Worm (Caenorhabditis elegans) whole organism, L3 larva: ENCODE results near the gene sup-26.

Source experiments
- nhr-25 ChIP-seq: sonication (generic microtip); optimal IDR thresholded peaks from 2 replicates; lab custom pipeline; 2017; ENCODE audit warnings: missing biosample characterization, missing genetic modification characterization
- nhr-67 ChIP-seq: fragments of 150-350 bp; optimal IDR thresholded peaks from 2 replicates; lab custom pipeline; 2014; ENCODE audit warnings: missing biosample characterization, missing genetic modification characterization
- unc-62 ChIP-seq: fragments of 150-350 bp; sonication (generic microtip); optimal IDR thresholded peaks from 4 replicates; lab custom pipeline; 2014; ENCODE audit warnings: missing biosample characterization, missing genetic modification reagents, missing genetic modification characterization

DNA sequence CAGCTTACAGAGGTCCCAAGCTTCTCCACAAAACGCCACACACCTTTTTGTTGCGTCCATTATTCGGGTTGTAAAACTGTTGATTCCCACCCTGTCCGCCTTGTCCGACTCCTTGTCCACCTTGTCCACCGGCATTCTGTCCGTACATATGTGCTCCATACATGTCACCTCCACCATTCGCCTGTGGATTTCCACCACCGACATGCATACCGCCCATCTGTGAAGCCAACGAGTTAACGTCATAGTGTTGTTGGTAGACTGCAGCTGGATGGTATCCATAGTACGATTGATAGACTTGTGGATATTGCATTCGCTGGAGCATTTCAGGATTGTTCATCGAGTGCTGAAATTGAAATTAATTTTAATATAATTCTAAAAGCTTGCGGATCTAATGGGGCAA is 2.3 kb downstream of the sup-26 start:
- TF ChIP-seq nhr-25 (tag; lab: Kevin White, UChicago) (no peak), nhr-67 (tag; lab: Kevin White, UChicago) (no peak), unc-62 (no peak)
